Fruit fly (Drosophila melanogaster): ENCODE measurements around the gene Ugt302K1.

- TF ChIP-seq CG6854 (GFP tag; optimal IDR thresholded peaks at IDR 0.05): no peak
- no peak for TF ChIP-seq Gug (GFP tag; IDR thresholded peaks at IDR 0.05)
- TF ChIP-seq Sox15 (GFP tag; optimal IDR thresholded peaks at IDR 0.05): no peak
- no peak for TF ChIP-seq CG8319 (GFP tag; optimal IDR thresholded peaks at IDR 0.05)
- no peak for TF ChIP-seq CG7368 (GFP tag; optimal IDR thresholded peaks at IDR 0.05)
- no peak for TF ChIP-seq Smox (GFP tag; optimal IDR thresholded peaks at IDR 0.05)
These were observed 23.9 kb upstream of the Ugt302K1 start for dm6 chr3R:11177579-11177978.

Measured in whole organism, prepupa.